Fruit fly (Drosophila melanogaster) whole organism, larva: ENCODE data around the gene GV1.

Experiments
- noc ChIP-seq: fragments of 200-800 bp; sonication (Bioruptor generic); optimal IDR thresholded peaks from 3 replicates; lab custom pipeline; 2019; ENCODE audit warnings: missing biosample characterization, mild to moderate bottlenecking, missing genetic modification characterization, moderate library complexity

GV1 gene

dm6 chr3L:1818834-1819233 lies 8.4 kb downstream of the GV1 start:
- no peak for TF ChIP-seq noc (tag; lab: Kevin White, UChicago)

DNA sequence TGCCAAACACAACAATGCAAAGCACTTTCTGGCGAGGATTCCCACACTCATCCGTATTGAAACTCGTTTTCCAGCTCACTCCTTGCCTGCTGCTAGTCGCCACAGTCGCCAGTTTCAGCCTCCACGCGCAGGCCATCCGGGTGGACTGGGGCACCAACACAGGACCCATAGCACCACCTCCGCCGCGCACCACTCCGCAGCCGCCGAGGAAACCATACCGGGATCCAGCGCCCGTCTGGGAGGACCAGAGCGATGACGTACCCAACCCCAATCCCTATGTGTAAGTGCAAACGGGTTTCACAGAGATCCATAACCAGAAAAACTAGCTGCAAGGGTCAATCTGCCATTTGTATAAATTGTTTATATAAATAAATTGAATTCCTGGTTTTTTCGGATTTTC lies 10.8 kb downstream of the GV1 start:
- TF ChIP-seq noc (tag; lab: Kevin White, UChicago) = no peak

DNA sequence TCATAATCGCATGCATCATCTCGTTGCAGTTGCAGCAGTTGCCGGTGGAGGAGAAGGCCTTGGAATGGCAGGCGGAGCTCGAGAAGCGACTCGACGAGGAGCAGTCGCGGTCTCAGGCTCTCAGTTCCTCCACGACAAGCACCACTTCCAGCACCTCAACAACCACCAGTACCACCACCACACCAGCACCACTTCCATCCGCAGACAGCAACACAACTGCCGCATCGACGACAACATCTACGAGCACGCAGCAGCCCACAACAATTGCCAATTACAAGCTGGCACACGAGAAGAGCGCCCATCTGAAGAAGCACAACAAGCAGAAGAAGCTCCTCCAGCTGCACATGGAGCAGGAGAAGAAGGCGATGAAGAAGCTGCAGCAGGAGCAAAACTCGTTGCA lies 12.0 kb downstream of the GV1 start:
- TF ChIP-seq noc (tag; lab: Kevin White, UChicago) = no peak

dm6 chr3L:1827809-1828371 lies 17.5 kb downstream of the GV1 start:
- no peak for TF ChIP-seq noc (tag; lab: Kevin White, UChicago)

DNA sequence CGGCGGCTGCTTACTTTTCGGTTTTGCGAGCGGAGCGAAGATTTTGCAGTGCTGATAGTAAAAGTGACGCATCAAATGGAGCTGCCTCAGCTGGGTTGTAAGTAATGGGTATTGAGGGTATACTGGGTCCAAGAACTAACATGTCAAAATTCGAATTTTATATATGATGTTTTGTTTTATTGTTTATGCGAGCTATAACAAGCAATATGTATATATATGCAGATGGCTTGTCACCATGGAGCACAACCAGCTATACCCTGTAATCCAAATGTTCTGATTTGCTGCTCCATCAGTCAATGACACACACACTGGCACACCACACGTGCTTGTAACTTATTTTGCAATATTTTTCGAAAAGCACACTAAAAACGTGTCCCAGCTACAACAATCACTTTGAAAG lies 19.2 kb downstream of the GV1 start:
- no peak for TF ChIP-seq noc (tag; lab: Kevin White, UChicago)

DNA sequence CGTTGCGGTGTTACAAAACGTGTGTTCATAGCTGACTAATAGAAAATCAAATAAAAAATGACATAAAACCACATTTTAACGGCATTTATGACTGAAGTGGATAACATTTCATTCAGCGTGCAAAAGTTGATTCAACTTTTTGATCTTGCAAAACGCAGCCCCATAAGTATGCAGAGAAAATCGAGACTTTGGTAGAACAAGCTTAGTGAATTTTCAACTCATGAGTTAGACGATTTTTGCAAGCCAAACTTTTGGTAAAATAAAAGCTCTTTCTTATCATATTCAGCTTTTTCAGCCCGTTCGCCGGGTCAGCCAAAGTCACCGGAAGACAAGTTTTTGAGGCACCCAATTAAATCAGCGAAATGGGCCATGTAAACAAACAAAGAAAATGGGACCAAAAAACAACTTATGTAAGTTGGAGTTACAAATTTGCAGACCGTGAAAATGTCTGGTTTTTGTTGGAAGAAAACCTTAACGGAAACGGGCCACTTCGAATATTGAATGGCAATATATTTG lies 21.4 kb downstream of the GV1 start, which contains the start of gene Cpr62Ba:
Cpr62Ba (minus strand) TSS at position 31 of the 516 bp plus-strand sequence.
- TF ChIP-seq noc (tag; lab: Kevin White, UChicago) = no peak

dm6 chr3L:1835064-1835463 lies 24.7 kb downstream of the GV1 start, which contains the start of gene Cpr62Bb:
Cpr62Bb (minus strand) TSS chr3L:1835164.
- TF ChIP-seq noc (tag; lab: Kevin White, UChicago) = no peak

DNA sequence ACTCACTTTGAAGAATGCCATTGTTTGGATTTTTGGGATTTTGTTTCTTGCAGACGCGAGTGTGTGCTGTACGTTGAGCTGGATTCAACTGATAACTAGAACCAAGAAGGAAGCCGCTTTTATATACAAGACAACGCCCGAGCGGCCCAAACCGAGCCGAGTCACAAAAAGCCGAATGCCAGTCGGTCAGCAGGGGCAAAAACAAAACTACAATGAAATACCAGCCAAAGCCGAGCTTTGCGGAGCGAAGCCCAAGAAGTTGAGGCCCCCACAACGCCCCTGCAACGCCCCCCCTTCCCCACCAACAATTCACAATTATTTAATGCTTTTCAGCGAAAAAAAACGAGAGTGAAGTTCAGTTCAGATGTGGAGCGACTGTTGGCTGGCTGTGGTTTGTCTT lies 31.6 kb downstream of the GV1 start, which contains the start of gene Cpr62Bc:
Cpr62Bc (minus strand) TSS at position 101 of the 400 bp plus-strand sequence.
- TF ChIP-seq noc (tag; lab: Kevin White, UChicago) = no peak

- no peak for TF ChIP-seq noc (tag; lab: Kevin White, UChicago)
These were observed 34.2 kb downstream of the GV1 start for dm6 chr3L:1844600-1844999.

DNA sequence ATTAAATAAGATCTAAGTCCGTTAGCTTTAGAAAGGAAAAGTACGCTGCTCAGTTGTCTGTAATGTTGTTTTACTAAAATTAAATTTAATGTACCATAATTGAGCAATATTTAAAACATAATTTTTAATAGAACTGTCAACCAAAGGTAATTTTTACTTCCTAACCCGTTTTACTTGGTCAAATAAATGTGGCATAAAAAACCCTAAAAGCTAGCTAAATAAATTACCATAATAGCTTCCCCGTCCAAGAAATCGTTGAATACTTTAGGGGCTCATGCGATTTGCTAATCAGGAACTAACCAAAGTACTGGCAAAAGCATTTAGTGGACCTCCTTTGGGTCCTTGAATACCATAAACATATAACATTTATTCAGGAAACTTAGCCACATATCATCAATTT lies 40.1 kb downstream of the GV1 start:
- TF ChIP-seq noc (tag; lab: Kevin White, UChicago) = no peak

- no peak for TF ChIP-seq noc (tag; lab: Kevin White, UChicago)
These were observed 42.9 kb downstream of the GV1 start for dm6 chr3L:1853277-1853676.

- TF ChIP-seq noc (tag; lab: Kevin White, UChicago) = no peak
These were observed 45.1 kb downstream of the GV1 start, which contains the start of gene CNMa for dm6 chr3L:1855491-1855890. CNMa (minus strand) TSS chr3L:1855591.

dm6 chr3L:1856467-1857350 lies 46.3 kb downstream of the GV1 start, which contains the start of gene CG12024:
CG12024 (plus strand) TSS chr3L:1857165.
- peak; percentile 50 for TF ChIP-seq noc (tag; lab: Kevin White, UChicago)

DNA sequence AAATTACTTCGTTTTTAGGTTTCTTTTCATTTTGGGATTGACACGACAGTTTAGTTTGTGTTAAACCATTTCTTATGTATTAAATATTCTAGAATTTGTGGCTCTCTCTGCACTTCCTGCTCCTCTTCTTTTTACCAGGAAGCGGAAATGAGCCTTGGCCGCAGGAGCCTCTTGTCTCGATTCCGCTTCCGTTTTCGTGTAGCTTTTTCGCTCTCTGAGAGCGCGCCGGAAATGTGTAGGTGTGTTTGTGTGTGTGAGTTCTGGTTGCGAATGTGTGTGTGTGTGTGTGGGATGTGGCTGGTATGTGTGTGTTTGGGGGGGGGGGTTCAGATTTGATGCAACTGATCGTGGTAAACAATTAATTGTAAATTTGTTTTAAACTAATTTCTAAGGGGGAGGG lies 49.2 kb downstream of the GV1 start:
- no peak for TF ChIP-seq noc (tag; lab: Kevin White, UChicago)

DNA sequence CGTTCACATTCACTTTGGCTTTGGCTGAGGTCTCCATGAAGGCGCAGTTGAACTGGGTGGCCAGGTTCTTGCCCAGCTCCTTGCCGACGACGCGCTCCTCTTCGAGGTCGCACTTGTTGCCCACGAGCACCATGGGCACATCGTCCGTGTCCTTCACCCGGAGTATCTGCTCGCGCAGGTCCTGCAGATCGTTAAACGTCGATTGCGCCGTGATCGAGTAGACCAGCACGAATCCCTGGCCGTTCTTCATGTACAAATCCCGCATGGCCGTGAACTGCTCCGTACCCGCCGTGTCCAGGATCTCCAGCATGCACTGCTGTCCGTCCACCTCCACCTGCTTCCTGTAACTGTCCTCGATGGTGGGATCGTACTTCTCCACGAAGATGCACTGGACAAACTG lies 50.4 kb downstream of the GV1 start:
- TF ChIP-seq noc (tag; lab: Kevin White, UChicago) = no peak

DNA sequence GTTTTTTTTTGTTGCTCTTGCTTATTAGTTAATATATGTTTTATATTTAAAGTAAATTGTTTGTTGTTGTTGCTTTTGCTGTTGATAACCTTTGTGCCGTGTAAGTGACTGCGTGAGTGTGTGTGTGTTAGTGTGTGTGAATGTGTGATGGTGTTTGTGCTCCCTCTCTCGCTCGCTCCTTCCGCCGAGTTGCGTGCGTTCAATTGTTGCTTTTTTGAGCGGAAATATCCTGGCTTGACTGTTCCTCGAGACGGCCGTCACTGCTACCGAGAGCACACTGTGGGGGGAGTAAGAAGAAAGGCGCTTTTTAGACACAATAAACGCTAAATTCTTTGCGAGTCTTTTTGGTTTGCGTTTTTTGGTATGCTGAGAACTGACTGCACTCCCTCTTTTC lies 51.0 kb downstream of the GV1 start:
- no peak for TF ChIP-seq noc (tag; lab: Kevin White, UChicago)
